Worm (Caenorhabditis elegans): ENCODE measurements around the gene ZK1320.13.

The ZK1320.13 gene

DNA sequence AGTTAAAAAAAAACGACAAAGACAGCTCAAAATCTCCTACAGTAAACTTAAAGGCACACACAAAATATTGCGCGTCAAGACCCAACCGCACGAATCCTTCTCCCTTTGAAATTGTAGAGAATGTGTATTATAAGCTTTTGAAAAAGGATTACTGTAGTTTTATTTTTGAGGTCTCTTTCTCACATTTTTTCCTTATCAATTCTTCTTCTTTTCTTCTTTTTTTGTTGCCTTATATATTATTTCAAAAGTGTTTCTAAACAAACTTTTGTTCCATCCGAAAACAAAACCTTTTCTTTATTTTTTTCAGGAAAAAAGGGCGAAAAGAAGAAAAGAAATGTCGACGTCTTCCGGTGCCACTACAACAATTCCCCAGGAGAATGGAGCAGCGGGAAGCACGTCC is at the start of gene ZK1320.13:
Gene ZK1320.13, plus strand, starts transcription at position 301 of the 400 bp plus-strand sequence.
- TF ChIP-seq die-1 (tag; optimal IDR thresholded peaks at IDR 0.05) (no peak), repo-1 (tag; optimal IDR thresholded peaks at IDR 0.05) (no peak), zfh-2 (GFP tag; conservative IDR thresholded peaks at IDR 0.05) (no peak), ztf-22 (GFP tag; optimal IDR thresholded peaks at IDR 0.05) (no peak), B0336.3 (GFP tag; IDR thresholded peaks at IDR 0.05) (no peak), snpc-3.4 (tag; optimal IDR thresholded peaks at IDR 0.05) (no peak), ztf-26 (tag; optimal IDR thresholded peaks at IDR 0.05) (no peak), ceh-40 (GFP tag; IDR thresholded peaks at IDR 0.05) (no peak), lag-1 (GFP tag; IDR thresholded peaks at IDR 0.05) (no peak), T26A5.8 (tag; optimal IDR thresholded peaks at IDR 0.05) (no peak), ztf-28 (GFP tag; IDR thresholded peaks at IDR 0.05) (no peak), Y53G8AR.9 (GFP tag; conservative IDR thresholded peaks at IDR 0.05) (no peak), unc-130 (GFP tag; optimal IDR thresholded peaks at IDR 0.05) (no peak), lin-26 (GFP tag; IDR thresholded peaks at IDR 0.05) (no peak), hlh-26 (GFP tag; conservative IDR thresholded peaks at IDR 0.05) (no peak), hrde-1 (tag; optimal IDR thresholded peaks at IDR 0.05; ENCODE audit: borderline replicate concordance) (no peak), F22D6.2 (tag; optimal IDR thresholded peaks at IDR 0.05) (no peak)

DNA sequence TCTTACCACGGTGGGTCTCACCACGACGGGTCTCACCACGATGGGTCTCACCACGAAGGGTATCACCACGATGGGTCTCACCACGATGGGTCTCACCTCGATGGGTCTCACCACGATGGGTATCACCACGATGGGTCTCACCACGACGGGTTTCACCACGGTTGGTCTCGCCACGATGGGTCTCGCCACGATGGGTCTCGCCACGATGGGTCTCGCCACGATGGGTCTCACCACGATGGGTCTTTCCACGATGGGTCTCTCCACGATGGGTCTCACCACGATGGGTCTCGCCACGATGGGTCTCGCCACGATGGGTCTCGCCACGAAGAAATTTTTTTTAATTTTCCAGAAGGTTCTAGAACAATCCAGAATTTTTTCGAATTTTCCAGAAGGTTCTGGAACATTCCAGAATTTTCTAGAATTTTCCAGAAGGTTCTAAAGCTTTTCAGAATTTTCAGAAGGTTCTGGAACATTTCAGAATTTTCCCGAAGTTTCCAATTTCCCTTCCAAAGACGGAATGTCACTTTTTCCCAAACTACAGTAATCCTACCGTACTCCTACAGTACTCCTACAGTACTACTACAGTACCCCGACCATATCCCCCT is 46.5 kb upstream of the ZK1320.13 start:
- peak; percentile 33; the same call in 1 of the 2 replicates for TF ChIP-seq dox-1 (GFP tag; IDR thresholded peaks at IDR 0.05)
- TF ChIP-seq aptf-3 (GFP tag; IDR thresholded peaks at IDR 0.05) = 0 out of 2 replicates have a peak, but pooled peaks have one; percentile 22
- TF ChIP-seq madf-3 (GFP tag; IDR thresholded peaks at IDR 0.05) = peak; percentile 70; the same call in 1 of the 2 replicates
- TF ChIP-seq egrh-3 (GFP tag; IDR thresholded peaks at IDR 0.05) = peak; percentile 14; the same call in 1 of the 2 replicates
- TF ChIP-seq F33H1.4 (GFP tag; IDR thresholded peaks at IDR 0.05) = peak; percentile 60
- peak; percentile 21; the same call in 1 of the 2 replicates for TF ChIP-seq D2030.7 (GFP tag; IDR thresholded peaks at IDR 0.05)
- peak; percentile 28 for TF ChIP-seq madf-6 (GFP tag; IDR thresholded peaks at IDR 0.05)
- peak; percentile 95 for TF ChIP-seq hsf-1 (GFP tag; IDR thresholded peaks at IDR 0.05)

DNA sequence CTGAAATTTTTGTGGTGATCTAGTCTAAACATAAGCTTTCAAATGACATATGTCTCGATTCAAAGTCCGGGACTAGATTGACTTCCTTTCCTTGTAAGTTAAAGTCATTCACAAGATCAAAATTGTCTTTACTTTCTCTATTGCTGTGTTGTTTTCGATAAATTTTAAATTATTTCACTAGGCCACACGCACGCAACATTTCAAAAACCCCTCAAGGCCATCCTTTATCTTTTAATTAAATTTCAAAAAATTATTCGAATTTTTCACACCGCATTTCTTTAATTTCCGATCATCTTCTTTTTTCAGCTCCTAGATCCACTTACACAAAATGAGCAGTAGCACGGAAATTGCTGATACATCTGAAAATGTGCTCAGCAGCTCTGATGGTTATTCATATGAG is 44.3 kb upstream of the ZK1320.13 start, which contains the start of gene ZK1307.7:
Gene ZK1307.7, plus strand, starts transcription at position 301 of the 400 bp plus-strand sequence.
- TF ChIP-seq hsf-1 (GFP tag; IDR thresholded peaks at IDR 0.05) (no peak), B0261.1 (tag; optimal IDR thresholded peaks at IDR 0.05) (no peak), mel-28 (tag; optimal IDR thresholded peaks at IDR 0.05; ENCODE audit: borderline replicate concordance) (no peak), ztf-3 (GFP tag; optimal IDR thresholded peaks at IDR 0.05) (no peak), pha-4 (tag; optimal IDR thresholded peaks at IDR 0.05) (no peak), die-1 (tag; optimal IDR thresholded peaks at IDR 0.05) (no peak), pbrm-1 (GFP tag; IDR thresholded peaks at IDR 0.05) (no peak), T07F8.4 (tag; optimal IDR thresholded peaks at IDR 0.05) (no peak)

DNA sequence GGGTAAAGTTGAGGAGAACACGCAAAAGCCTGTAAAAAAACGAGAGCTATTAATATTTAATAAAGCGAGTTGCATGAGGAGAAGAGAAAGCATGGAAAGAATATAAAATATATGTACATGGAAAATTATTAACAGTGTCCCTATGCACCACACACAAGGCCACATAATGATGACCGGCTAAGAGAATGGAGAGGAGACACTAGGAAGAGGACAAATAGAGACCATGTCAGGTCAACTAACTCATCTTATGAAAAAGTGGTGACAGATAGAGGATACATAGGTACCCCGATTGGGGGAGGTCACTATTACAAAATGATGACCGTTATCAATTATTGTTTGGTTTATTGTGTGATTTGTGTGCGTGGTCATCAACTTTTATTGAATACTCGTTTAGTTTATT is 36.2 kb upstream of the ZK1320.13 start, which contains the start of gene fzr-1:
Gene fzr-1, minus strand, starts transcription at position 29 of the 400 bp plus-strand sequence.
- TF ChIP-seq F39B2.1 (GFP tag; IDR thresholded peaks at IDR 0.05) = no peak
- no peak for TF ChIP-seq ztf-6 (GFP tag; IDR thresholded peaks at IDR 0.05)
- TF ChIP-seq pha-4 (tag; optimal IDR thresholded peaks at IDR 0.05) = no peak
